Worm (Caenorhabditis elegans): Measurements from ENCODE around the gene C09F12.2.
A peak's percentile ranks its signal among the peaks of the same experiment; 100 is the strongest.

The C09F12.2 gene

DNA sequence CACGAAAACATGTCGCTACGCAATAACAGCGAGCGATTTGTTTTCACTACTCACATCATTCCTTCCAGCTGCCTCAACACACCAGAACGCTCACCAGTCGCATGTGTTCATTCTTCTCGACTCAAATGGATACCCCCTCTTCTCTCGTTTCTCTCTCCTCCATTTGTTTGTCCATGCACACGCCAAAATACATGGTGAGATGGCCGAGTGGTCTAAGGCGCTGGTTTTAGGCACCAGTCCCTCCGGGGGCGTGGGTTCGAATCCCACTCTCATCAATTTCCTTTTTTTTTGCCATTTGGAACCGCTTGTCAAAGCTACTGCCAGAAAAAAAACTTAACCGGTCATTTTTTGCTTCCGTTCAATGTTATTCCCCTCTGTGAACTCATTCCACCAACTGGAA, 41.8 kb downstream of the C09F12.2 start (continued):
- peak; percentile 61 for TF ChIP-seq mes-4 (tag; optimal IDR thresholded peaks at IDR 0.05)

DNA sequence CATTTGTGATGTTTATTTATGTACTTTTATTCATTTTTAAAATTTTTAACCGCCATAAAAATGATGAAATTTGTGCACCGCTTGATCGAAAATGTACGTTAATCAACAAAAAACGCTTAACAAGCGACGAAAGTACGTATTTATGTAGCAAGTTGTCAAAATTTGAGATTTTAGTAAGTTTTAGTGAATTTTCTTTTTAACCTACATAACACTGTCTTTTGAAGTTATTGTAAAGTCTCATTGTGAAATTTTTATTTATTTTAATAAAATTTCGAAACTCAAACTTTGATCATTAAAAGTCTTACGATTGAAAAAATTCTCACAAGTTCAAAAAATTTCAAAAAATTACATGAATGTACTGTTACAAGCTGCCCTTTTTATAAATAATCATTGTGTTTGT, 43.6 kb downstream of the C09F12.2 start:
- TF ChIP-seq bed-1 (GFP tag; IDR thresholded peaks at IDR 0.05) = no peak
- TF ChIP-seq unc-130 (GFP tag; optimal IDR thresholded peaks at IDR 0.05) = no peak
- TF ChIP-seq ccch-3 (GFP tag; optimal IDR thresholded peaks at IDR 0.05) = no peak
- TF ChIP-seq somi-1 (GFP tag; optimal IDR thresholded peaks at IDR 0.05) = no peak
- TF ChIP-seq snpc-4 (GFP tag; optimal IDR thresholded peaks at IDR 0.05) = no peak
- TF ChIP-seq snpc-4 (tag; optimal IDR thresholded peaks at IDR 0.05) = no peak
- TF ChIP-seq tbx-9 (tag; optimal IDR thresholded peaks at IDR 0.05; ENCODE audit: borderline replicate concordance) = no peak
- TF ChIP-seq nhr-120 (GFP tag; IDR thresholded peaks at IDR 0.05) = no peak
- TF ChIP-seq attf-3 (GFP tag; conservative IDR thresholded peaks at IDR 0.05) = no peak
- no peak for TF ChIP-seq tbp1 (GFP tag; optimal IDR thresholded peaks at IDR 0.05)
- TF ChIP-seq him-1 (tag; optimal IDR thresholded peaks at IDR 0.05) = no peak
- no peak for TF ChIP-seq D2030.7 (GFP tag; IDR thresholded peaks at IDR 0.05)
- TF ChIP-seq snpc-1.3 (tag; optimal IDR thresholded peaks at IDR 0.05; ENCODE audit: insufficient read depth) = no peak
- no peak for TF ChIP-seq hlh-26 (GFP tag; conservative IDR thresholded peaks at IDR 0.05)
- no peak for TF ChIP-seq lsy-27 (tag; optimal IDR thresholded peaks at IDR 0.05; ENCODE audit: borderline replicate concordance, insufficient read depth)
- no peak for TF ChIP-seq nhr-90 (tag; optimal IDR thresholded peaks at IDR 0.05)
- TF ChIP-seq B0035.1 (tag; optimal IDR thresholded peaks at IDR 0.05) = no peak

- TF ChIP-seq tlf-1 (GFP tag; optimal IDR thresholded peaks at IDR 0.05) = no peak
- no peak for TF ChIP-seq D2030.7 (GFP tag; IDR thresholded peaks at IDR 0.05)
- no peak for TF ChIP-seq unc-62 (GFP tag; optimal IDR thresholded peaks at IDR 0.05)
- TF ChIP-seq egl-44 (GFP tag; IDR thresholded peaks at IDR 0.05) = no peak
Measured at ce11 chrX:11098086-11098485, 44.4 kb downstream of the C09F12.2 start, which contains the start of gene W02H3.3. TSS of gene W02H3.3 (minus strand) at chrX:11098186.

ce11 chrX:11103173-11103572, 49.5 kb downstream of the C09F12.2 start:
- TF ChIP-seq nhr-80 (tag; optimal IDR thresholded peaks at IDR 0.05) (peak; percentile 56), nhr-179 (tag; optimal IDR thresholded peaks at IDR 0.05) (no peak), ets-4 (GFP tag; optimal IDR thresholded peaks at IDR 0.05) (peak; percentile 11), bed-1 (GFP tag; IDR thresholded peaks at IDR 0.05) (0 out of 2 replicates have a peak, but pooled peaks have one; percentile 68), snpc-3.4 (tag; optimal IDR thresholded peaks at IDR 0.05) (no peak)

DNA sequence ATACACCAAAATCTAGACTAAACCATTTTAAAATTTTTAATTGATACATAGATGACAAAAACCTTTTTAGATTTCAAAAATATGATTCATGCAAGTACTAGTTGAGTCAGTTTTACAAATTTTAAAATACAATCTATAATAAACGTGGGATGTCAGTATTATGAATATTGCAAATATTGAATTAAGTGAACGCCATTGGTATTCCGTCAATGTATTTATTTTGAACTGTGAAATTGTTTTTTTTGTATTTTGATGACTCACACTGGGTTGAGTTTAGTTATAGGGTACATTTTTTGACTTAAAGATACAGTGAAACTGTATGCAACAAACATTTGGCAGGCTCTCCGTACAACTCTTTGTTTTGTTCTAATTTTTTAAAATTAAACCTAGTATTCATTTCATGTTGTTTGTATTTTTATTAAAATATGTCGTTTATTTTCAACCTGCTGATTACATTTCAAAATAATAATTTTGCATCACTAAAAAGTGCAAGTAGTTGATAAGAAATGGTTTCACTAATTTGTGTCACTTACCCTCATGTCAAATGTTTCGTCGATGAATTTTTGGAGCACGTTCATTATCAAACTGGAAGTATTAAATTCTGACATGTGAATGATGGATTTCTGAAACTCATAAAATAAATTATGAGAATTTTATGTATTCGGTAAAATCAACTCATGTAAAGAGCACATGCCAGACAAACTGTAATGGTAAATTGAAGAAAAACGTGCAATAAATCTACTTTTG, 51.3 kb downstream of the C09F12.2 start, which contains the start of gene W02H3.1:
Gene W02H3.1 (minus strand): TSS at position 578 of the 747 bp plus-strand sequence.
- peak; percentile 75 for TF ChIP-seq nhr-80 (tag; optimal IDR thresholded peaks at IDR 0.05)
- TF ChIP-seq let-607 (tag; optimal IDR thresholded peaks at IDR 0.05) = peak in 1 of 2 experiments; percentile 2
- no peak for TF ChIP-seq ztf-22 (GFP tag; optimal IDR thresholded peaks at IDR 0.05)
- peak; percentile 31 for TF ChIP-seq unc-62 (GFP tag; optimal IDR thresholded peaks at IDR 0.05)
- TF ChIP-seq ceh-100 (GFP tag; IDR thresholded peaks at IDR 0.05) = no peak

Data from whole organism, young adult.